Worm (Caenorhabditis elegans) whole organism, mixed stage, embryonic: Measurements from ENCODE around the gene srh-146.

ENCODE experiments used
- M03D4.4 ChIP-seq: sonication (generic microtip); optimal IDR thresholded peaks from 2 replicates; lab custom pipeline; 2017; ENCODE audit warnings: mild to moderate bottlenecking, missing genetic modification characterization, missing compliant biosample characterization
- bed-3 ChIP-seq: fragments of 200-800 bp; sonication (Bioruptor generic); optimal IDR thresholded peaks from 3 replicates; lab custom pipeline; 2018; ENCODE audit warnings: mild to moderate bottlenecking, missing genetic modification characterization, moderate library complexity, missing compliant biosample characterization
- blmp-1 ChIP-seq: fragments of 150-350 bp; optimal IDR thresholded peaks from 2 replicates; lab custom pipeline; 2014; ENCODE audit warnings: missing biosample characterization, missing genetic modification characterization
- ceh-39 ChIP-seq: fragments of 150-350 bp; optimal IDR thresholded peaks from 2 replicates; lab custom pipeline; 2014; ENCODE audit warnings: missing biosample characterization, missing genetic modification characterization
- ceh-83 ChIP-seq: fragments of 200-800 bp; sonication (Bioruptor generic); optimal IDR thresholded peaks from 2 replicates; lab custom pipeline; 2018; ENCODE audit warnings: mild to moderate bottlenecking, missing genetic modification characterization, missing compliant biosample characterization
- ces-1 ChIP-seq: fragments of 150-350 bp; optimal IDR thresholded peaks from 2 replicates; lab custom pipeline; 2014; ENCODE audit warnings: missing biosample characterization, missing genetic modification reagents, missing genetic modification characterization
- cnd-1 ChIP-seq: fragments of 200-800 bp; sonication (Bioruptor generic); optimal IDR thresholded peaks from 2 replicates; lab custom pipeline; 2018; ENCODE audit warnings: mild to moderate bottlenecking, missing genetic modification characterization, missing compliant biosample characterization
- elt-1 ChIP-seq: sonication (generic microtip); optimal IDR thresholded peaks from 2 replicates; lab custom pipeline; 2017; ENCODE audit warnings: missing genetic modification characterization, mild to moderate bottlenecking, missing compliant biosample characterization, antibody characterized with exemption, moderate library complexity, borderline replicate concordance; ENCODE audit not compliant: insufficient read depth
- elt-3 ChIP-seq: fragments of 150-350 bp; optimal IDR thresholded peaks from 2 replicates; lab custom pipeline; 2014; ENCODE audit warnings: missing biosample characterization, missing genetic modification characterization
- flh-1 ChIP-seq: fragments of 200-800 bp; sonication (Bioruptor generic); optimal IDR thresholded peaks from 2 replicates; lab custom pipeline; 2018; ENCODE audit warnings: mild to moderate bottlenecking, missing genetic modification characterization, moderate library complexity, missing compliant biosample characterization
- ham-2 ChIP-seq: fragments of 200-800 bp; sonication (Bioruptor generic); optimal IDR thresholded peaks from 2 replicates; lab custom pipeline; 2018; ENCODE audit warnings: mild to moderate bottlenecking, missing genetic modification characterization, missing compliant biosample characterization
- hlh-1 ChIP-seq: fragments of 150-350 bp; optimal IDR thresholded peaks from 2 replicates; lab custom pipeline; 2014; ENCODE audit warnings: missing biosample characterization, missing genetic modification reagents, missing genetic modification characterization
- lin-32 ChIP-seq: fragments of 200-800 bp; sonication (Bioruptor generic); optimal IDR thresholded peaks from 2 replicates; lab custom pipeline; 2018; ENCODE audit warnings: mild to moderate bottlenecking, missing genetic modification characterization, missing compliant biosample characterization
- lsy-2 ChIP-seq: fragments of 150-350 bp; optimal IDR thresholded peaks from 2 replicates; lab custom pipeline; 2014; ENCODE audit warnings: missing biosample characterization, missing genetic modification characterization
- mab-5 ChIP-seq: fragments of 150-350 bp; optimal IDR thresholded peaks from 2 replicates; lab custom pipeline; 2014; ENCODE audit warnings: missing biosample characterization, missing genetic modification characterization
- mep-1 ChIP-seq: fragments of 150-350 bp; optimal IDR thresholded peaks from 2 replicates; lab custom pipeline; 2017; ENCODE audit warnings: missing biosample characterization, missing genetic modification reagents, missing genetic modification characterization, inconsistent platforms
- nhr-237 ChIP-seq: fragments of 150-350 bp; optimal IDR thresholded peaks from 2 replicates; lab custom pipeline; 2014; ENCODE audit warnings: missing biosample characterization, missing genetic modification characterization
- nhr-28 ChIP-seq: fragments of 150-350 bp; optimal IDR thresholded peaks from 2 replicates; lab custom pipeline; 2014; ENCODE audit warnings: missing biosample characterization, missing genetic modification characterization
- nhr-76 ChIP-seq: sonication (generic microtip); optimal IDR thresholded peaks from 2 replicates; lab custom pipeline; 2017; ENCODE audit warnings: missing biosample characterization, missing genetic modification characterization
- pha-4 ChIP-seq: fragments of 150-350 bp; optimal IDR thresholded peaks from 2 replicates; lab custom pipeline; 2018; ENCODE audit warnings: missing biosample characterization, missing genetic modification reagents, missing genetic modification characterization
- sem-2 ChIP-seq: fragments of 200-800 bp; sonication (Bioruptor generic); optimal IDR thresholded peaks from 2 replicates; lab custom pipeline; 2018; ENCODE audit warnings: mild to moderate bottlenecking, missing genetic modification characterization, missing compliant biosample characterization
- snpc-4 ChIP-seq: fragments of 150-350 bp; optimal IDR thresholded peaks from 2 replicates; lab custom pipeline; 2014; ENCODE audit warnings: missing biosample characterization, missing genetic modification characterization
- sptf-1 ChIP-seq: sonication (generic microtip); optimal IDR thresholded peaks from 2 replicates; lab custom pipeline; 2017; ENCODE audit warnings: mild to moderate bottlenecking, missing genetic modification characterization, moderate library complexity, missing compliant biosample characterization
- tbx-8 ChIP-seq: fragments of 200-800 bp; sonication (Bioruptor generic); optimal IDR thresholded peaks from 2 replicates; lab custom pipeline; 2018; ENCODE audit warnings: mild to moderate bottlenecking, missing genetic modification characterization, moderate library complexity, missing compliant biosample characterization
- unc-120 ChIP-seq: sonication (generic microtip); optimal IDR thresholded peaks from 2 replicates; lab custom pipeline; 2017; ENCODE audit warnings: missing genetic modification characterization, missing compliant biosample characterization; ENCODE audit not compliant: poor library complexity, severe bottlenecking
- unc-39 ChIP-seq: fragments of 150-350 bp; optimal IDR thresholded peaks from 2 replicates; lab custom pipeline; 2014; ENCODE audit warnings: missing biosample characterization, missing genetic modification characterization
- zip-8 ChIP-seq: fragments of 150-350 bp; optimal IDR thresholded peaks from 2 replicates; lab custom pipeline; 2014; ENCODE audit warnings: missing biosample characterization, missing genetic modification characterization
- ztf-11 ChIP-seq: fragments of 150-350 bp; optimal IDR thresholded peaks from 2 replicates; lab custom pipeline; 2014; ENCODE audit warnings: missing biosample characterization, missing genetic modification characterization

Gene srh-146

DNA sequence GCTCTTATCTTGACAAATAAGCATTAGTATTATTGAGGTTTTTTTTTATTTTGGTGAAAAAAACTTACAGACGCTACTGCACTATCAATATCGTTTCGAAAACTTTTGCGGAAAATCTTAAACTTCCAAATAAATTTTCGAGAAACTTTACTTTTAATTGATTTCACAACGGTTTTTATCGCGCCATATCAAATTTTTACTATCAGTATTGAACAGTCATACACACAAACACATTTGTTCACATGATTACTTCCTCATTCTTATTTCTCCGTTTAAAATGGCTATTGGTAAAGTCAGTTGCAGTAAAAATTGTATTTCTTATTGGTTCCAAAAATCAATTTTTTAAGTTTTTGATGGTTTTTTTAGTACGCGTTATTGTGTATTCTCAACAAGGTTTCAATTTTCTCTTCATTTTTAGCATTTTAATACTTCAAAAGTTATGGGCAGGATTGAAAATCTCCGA lies 17.8 kb upstream of the srh-146 start, which contains the start of gene pals-32:
pals-32 (plus strand) TSS at position 413 of the 463 bp plus-strand sequence.
- TF ChIP-seq unc-120 (tag; lab: Kevin White, UChicago): no peak
- no peak for TF ChIP-seq elt-1 (tag; lab: Kevin White, UChicago)
- TF ChIP-seq lin-32 (GFP tag; lab: Kevin White, UChicago): no peak
- no peak for TF ChIP-seq snpc-4 (tag; lab: Kevin White, UChicago)
- no peak for TF ChIP-seq nhr-237 (tag; lab: Kevin White, UChicago)
- TF ChIP-seq sptf-1 (tag; lab: Kevin White, UChicago): no peak
- no peak for TF ChIP-seq nhr-28
- TF ChIP-seq, all 35 proteins: peak for 0

DNA sequence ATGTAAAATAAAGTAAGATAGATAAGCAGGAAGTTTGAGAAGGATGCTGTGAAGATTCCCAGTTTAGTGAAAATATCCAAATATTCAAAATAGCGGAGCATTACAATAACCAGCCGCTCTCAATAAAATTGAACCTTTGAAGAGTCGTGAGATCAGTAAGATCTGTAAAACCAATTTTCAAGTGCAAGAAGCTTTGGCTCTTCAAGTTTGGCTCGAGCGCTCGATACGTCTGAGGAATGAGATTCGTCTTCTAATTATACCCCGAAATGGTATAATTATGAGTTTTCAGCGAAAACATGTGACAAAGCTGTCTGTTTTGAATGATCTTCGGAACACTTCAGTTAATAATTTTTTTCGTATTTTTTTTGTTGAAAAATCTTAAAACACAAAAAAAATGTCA lies 14.2 kb upstream of the srh-146 start, which contains the start of gene str-46:
str-46 (minus strand) TSS at position 101 of the 400 bp plus-strand sequence.
- TF ChIP-seq flh-1 (GFP tag; lab: Kevin White, UChicago): no peak

DNA sequence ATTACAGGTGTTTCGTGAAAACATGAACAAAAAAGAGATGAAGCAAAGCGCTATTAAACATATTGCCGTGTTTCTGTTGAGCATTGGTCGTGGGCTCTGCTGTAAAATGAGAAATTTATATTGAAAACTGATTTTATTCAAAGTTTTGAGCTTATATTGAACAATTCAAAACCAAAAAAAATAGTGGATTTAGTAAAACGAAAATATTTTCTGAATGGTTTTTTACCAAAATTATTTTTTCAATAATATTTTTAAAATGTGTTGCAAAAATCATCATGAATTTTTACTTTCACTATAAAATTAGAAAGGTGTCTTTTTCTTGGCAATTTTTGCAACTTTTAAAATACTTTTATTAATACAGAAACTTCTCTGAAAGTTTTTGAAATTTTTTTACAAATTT lies 10.8 kb upstream of the srh-146 start, which contains the start of gene C31B8.7:
C31B8.7 (minus strand) TSS at position 101 of the 400 bp plus-strand sequence.
- TF ChIP-seq hlh-1 (no peak), ztf-11 (tag; lab: Kevin White, UChicago) (no peak), nhr-28 (no peak)

DNA sequence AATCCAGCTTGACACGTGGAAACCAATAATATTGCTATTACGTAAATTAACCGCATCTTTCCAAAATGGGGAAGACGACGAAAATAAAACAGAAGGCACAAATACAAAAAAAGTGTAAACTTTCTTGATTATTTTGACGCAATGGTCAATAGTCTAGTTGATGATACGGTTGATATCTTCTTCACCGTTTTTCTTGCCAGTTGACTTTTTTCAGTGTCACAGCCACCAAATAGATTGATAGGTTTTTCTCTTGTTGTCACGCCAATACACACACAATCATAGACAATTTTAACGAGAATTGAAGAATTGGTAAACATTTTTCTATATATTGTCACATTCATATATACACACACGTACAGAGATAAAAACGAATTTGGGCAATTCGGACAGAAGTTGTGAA lies 4.5 kb upstream of the srh-146 start, which contains the start of gene zmp-3:
zmp-3 (minus strand) TSS at position 101 of the 400 bp plus-strand sequence.
- TF ChIP-seq ztf-11 (tag; lab: Kevin White, UChicago): no peak
- TF ChIP-seq ces-1: no peak
- TF ChIP-seq hlh-1: no peak

DNA sequence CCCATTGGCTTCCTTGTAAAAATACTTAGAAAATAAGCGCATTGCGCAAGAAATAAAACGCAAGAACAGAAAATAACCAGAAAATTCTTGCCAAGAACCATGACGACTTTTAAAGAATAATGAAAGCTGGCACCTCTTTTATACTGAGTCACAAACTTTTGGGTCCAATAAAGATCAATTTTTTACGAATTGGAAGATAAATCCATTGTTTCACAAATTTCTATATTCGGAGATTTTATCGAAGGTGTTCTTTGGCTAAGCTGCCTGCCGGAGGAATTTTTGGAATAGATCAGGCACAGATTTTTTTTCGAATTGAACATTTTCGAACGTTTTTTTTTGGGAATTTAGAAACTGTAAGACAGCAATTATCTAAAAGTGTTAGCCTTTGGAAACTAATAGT lies 1.1 kb upstream of the srh-146 start, which contains the start of gene C31B8.9:
C31B8.9 (minus strand) TSS at position 101 of the 400 bp plus-strand sequence.
- TF ChIP-seq hlh-1: no peak
- TF ChIP-seq sptf-1 (tag; lab: Kevin White, UChicago): no peak
- TF ChIP-seq unc-39: no peak
- no peak for TF ChIP-seq pha-4 (tag; lab: Kevin White, UChicago)
- no peak for TF ChIP-seq sem-2 (GFP tag; lab: Kevin White, UChicago)
- no peak for TF ChIP-seq blmp-1
- no peak for TF ChIP-seq tbx-8
- no peak for TF ChIP-seq ham-2
- TF ChIP-seq M03D4.4 (tag; lab: Kevin White, UChicago): no peak
- TF ChIP-seq mep-1 (tag; lab: Kevin White, UChicago): no peak
- TF ChIP-seq cnd-1: no peak
- no peak for TF ChIP-seq bed-3 (GFP tag; lab: Kevin White, UChicago)
- no peak for TF ChIP-seq elt-1 (tag; lab: Kevin White, UChicago)
- no peak for TF ChIP-seq mab-5 (tag; lab: Kevin White, UChicago)
- no peak for TF ChIP-seq elt-3 (tag; lab: Kevin White, UChicago)
- TF ChIP-seq ces-1: no peak
- no peak for TF ChIP-seq lsy-2 (tag; lab: Kevin White, UChicago)
- TF ChIP-seq nhr-76 (tag; lab: Kevin White, UChicago): no peak
- TF ChIP-seq nhr-28: no peak
- TF ChIP-seq zip-8 (tag; lab: Kevin White, UChicago): no peak

DNA sequence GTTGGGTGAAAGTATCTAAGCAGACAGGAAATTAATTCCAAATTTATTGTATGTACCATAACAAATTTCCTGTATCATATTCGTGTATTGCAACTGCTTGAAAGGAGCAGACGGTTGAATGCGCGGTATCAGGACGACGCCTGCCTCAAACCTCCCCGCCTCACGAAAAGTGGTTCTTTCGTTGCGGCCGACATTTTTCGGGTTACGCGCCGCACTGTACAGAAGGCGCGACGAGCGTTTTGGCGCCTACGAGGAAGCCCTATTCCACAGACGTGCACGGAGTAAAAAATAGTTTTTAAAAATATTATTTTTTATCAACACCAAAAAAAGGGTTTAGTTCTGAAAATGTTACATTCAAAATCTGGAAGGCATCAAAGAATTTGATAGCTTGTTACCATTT lies 6.1 kb downstream of the srh-146 start:
- TF ChIP-seq bed-3 (GFP tag; lab: Kevin White, UChicago): no peak
- TF ChIP-seq ceh-83 (GFP tag; lab: Kevin White, UChicago): no peak
- no peak for TF ChIP-seq ceh-39 (tag; lab: Kevin White, UChicago)
- no peak for TF ChIP-seq mab-5 (tag; lab: Kevin White, UChicago)
- TF ChIP-seq elt-1 (tag; lab: Kevin White, UChicago): no peak

DNA sequence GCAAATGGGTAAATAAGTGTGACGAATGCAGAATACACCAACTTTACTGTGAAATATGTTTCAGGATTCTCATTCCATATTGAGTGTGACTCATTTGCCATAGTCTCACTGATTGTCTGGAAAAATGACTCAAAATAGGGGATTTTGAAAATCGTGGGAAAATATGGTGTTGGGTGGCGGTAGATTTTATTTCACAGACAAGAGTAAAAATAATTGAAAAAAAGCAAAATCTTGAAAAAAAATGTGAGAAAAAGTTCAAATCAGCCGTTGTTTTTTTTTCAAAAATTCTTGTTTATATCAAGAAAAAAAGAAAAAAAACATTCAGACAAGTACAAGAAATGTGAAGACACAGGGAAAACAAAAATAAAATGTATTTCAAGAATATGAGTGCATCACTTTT lies 8.5 kb downstream of the srh-146 start, which contains the start of gene srh-38:
srh-38 (minus strand) TSS at position 101 of the 400 bp plus-strand sequence.
- TF ChIP-seq tbx-8: no peak
- TF ChIP-seq lsy-2 (tag; lab: Kevin White, UChicago): no peak
- no peak for TF ChIP-seq nhr-28
- no peak for TF ChIP-seq ceh-83 (GFP tag; lab: Kevin White, UChicago)
- no peak for TF ChIP-seq sem-2 (GFP tag; lab: Kevin White, UChicago)
- TF ChIP-seq mep-1 (tag; lab: Kevin White, UChicago): no peak
- TF ChIP-seq ceh-39 (tag; lab: Kevin White, UChicago): no peak
- TF ChIP-seq ces-1: no peak
